Worm (Caenorhabditis elegans) whole organism, young adult: Measurements from ENCODE around the gene Y47D3A.21.
A peak's percentile ranks its signal among the peaks of the same experiment; 100 is the strongest.

Source experiments
- B0261.1 ChIP-seq: sonication (generic microtip); optimal IDR thresholded peaks from 2 replicates; lab custom pipeline; 2016; ENCODE audit warnings: mild to moderate bottlenecking, missing genetic modification characterization, moderate library complexity, missing compliant biosample characterization
- C06A6.2 ChIP-seq: fragments of 200-800 bp; sonication (Bioruptor generic); conservative IDR thresholded peaks from 2 replicates; pipeline ENCODE4 v1.3.6; 2022; ENCODE audit warnings: missing genetic modification characterization, missing compliant biosample characterization
- F10E7.11 ChIP-seq: sonication (generic microtip); optimal IDR thresholded peaks from 2 replicates; lab custom pipeline; 2017; ENCODE audit warnings: mild to moderate bottlenecking, missing genetic modification characterization, moderate library complexity, missing compliant biosample characterization
- F33H1.4 ChIP-seq: fragments of 200-800 bp; sonication (Bioruptor generic); IDR thresholded peaks from 2 replicates; pipeline ENCODE4 v1.3.6; 2022; ENCODE audit warnings: missing genetic modification reagents, missing genetic modification characterization, missing compliant biosample characterization
- F52B5.7 ChIP-seq: sonication (generic microtip); optimal IDR thresholded peaks from 2 replicates; lab custom pipeline; 2016; ENCODE audit warnings: mild to moderate bottlenecking, missing genetic modification characterization, missing compliant biosample characterization
- K11D2.4 ChIP-seq: fragments of 200-800 bp; sonication (Bioruptor generic); IDR thresholded peaks from 2 replicates; pipeline ENCODE4 v1.3.6; 2022; ENCODE audit warnings: missing genetic modification reagents, missing genetic modification characterization, missing compliant biosample characterization
- K12H6.12 ChIP-seq: fragments of 200-800 bp; sonication (Bioruptor generic); optimal IDR thresholded peaks from 2 replicates; lab custom pipeline; 2018; ENCODE audit warnings: mild to moderate bottlenecking, missing genetic modification characterization, missing compliant biosample characterization
- Y53G8AR.9 ChIP-seq: fragments of 200-800 bp; sonication (Bioruptor generic); conservative IDR thresholded peaks from 2 replicates; pipeline ENCODE4 v1.3.6; 2022; ENCODE audit warnings: missing genetic modification reagents, missing genetic modification characterization, missing compliant biosample characterization
- Y79H2A.3 ChIP-seq: fragments of 200-800 bp; sonication (Bioruptor generic); conservative IDR thresholded peaks from 2 replicates; pipeline ENCODE4 v1.3.6; 2022; ENCODE audit warnings: missing genetic modification reagents, missing genetic modification characterization, missing compliant biosample characterization
- ama-1 ChIP-seq, 3 experiments: fragments of 150-350 bp in 1 of 3; sonication (generic microtip) in 2 of 3; optimal IDR thresholded peaks; 2 replicates each; lab custom pipeline; 2014 to 2018; ENCODE audit warnings: missing biosample characterization in 2 of 3, missing genetic modification characterization in 2 of 3, missing genetic modification reagents in 2 of 3
- aptf-2 ChIP-seq: fragments of 200-800 bp; sonication (Bioruptor generic); conservative IDR thresholded peaks from 2 replicates; pipeline ENCODE4 v1.3.6; 2022; ENCODE audit warnings: missing genetic modification reagents, missing genetic modification characterization, missing compliant biosample characterization
- athp-1 ChIP-seq: sonication (generic microtip); optimal IDR thresholded peaks from 2 replicates; lab custom pipeline; 2017; ENCODE audit warnings: mild to moderate bottlenecking, missing genetic modification characterization, missing compliant biosample characterization
- attf-3 ChIP-seq: fragments of 200-800 bp; sonication (Bioruptor generic); conservative IDR thresholded peaks from 2 replicates; pipeline ENCODE4 v1.3.6; 2022; ENCODE audit warnings: missing genetic modification reagents, missing genetic modification characterization, missing compliant biosample characterization
- attf-6 ChIP-seq: fragments of 200-800 bp; sonication (Bioruptor generic); IDR thresholded peaks from 2 replicates; pipeline ENCODE4 v1.3.6; 2022; ENCODE audit warnings: missing genetic modification reagents, missing genetic modification characterization, missing compliant biosample characterization
- ceh-100 ChIP-seq: fragments of 200-800 bp; sonication (Bioruptor generic); IDR thresholded peaks from 2 replicates; pipeline ENCODE4 v1.3.6; 2022; ENCODE audit warnings: missing genetic modification reagents, missing genetic modification characterization, missing compliant biosample characterization
- ceh-91 ChIP-seq: fragments of 200-800 bp; sonication (Bioruptor generic); IDR thresholded peaks from 2 replicates; pipeline ENCODE4 v1.3.6; 2022; ENCODE audit warnings: missing genetic modification reagents, missing genetic modification characterization, missing compliant biosample characterization
- dox-1 ChIP-seq: fragments of 200-800 bp; sonication (Bioruptor generic); IDR thresholded peaks from 2 replicates; pipeline ENCODE4 v1.3.6; 2022; ENCODE audit warnings: missing genetic modification reagents, missing genetic modification characterization, missing compliant biosample characterization
- dpff-1 ChIP-seq: sonication (generic microtip); optimal IDR thresholded peaks from 2 replicates; lab custom pipeline; 2017; ENCODE audit warnings: mild to moderate bottlenecking, missing genetic modification characterization, missing compliant biosample characterization
- egl-18 ChIP-seq: fragments of 200-800 bp; sonication (Bioruptor generic); IDR thresholded peaks from 2 replicates; pipeline ENCODE4 v1.3.6; 2022; ENCODE audit warnings: missing genetic modification reagents, missing genetic modification characterization, missing compliant biosample characterization
- egrh-3 ChIP-seq: fragments of 200-800 bp; sonication (Bioruptor generic); IDR thresholded peaks from 2 replicates; pipeline ENCODE4 v1.3.6; 2022; ENCODE audit warnings: missing genetic modification reagents, missing genetic modification characterization, missing compliant biosample characterization
- ekl-4 ChIP-seq: fragments of 200-800 bp; sonication (Bioruptor generic); IDR thresholded peaks from 2 replicates; pipeline ENCODE4 v1.3.6; 2022; ENCODE audit warnings: missing genetic modification reagents, missing genetic modification characterization, missing compliant biosample characterization
- fkh-3 ChIP-seq: sonication (generic microtip); optimal IDR thresholded peaks from 2 replicates; lab custom pipeline; 2016; ENCODE audit warnings: mild to moderate bottlenecking, missing genetic modification characterization, missing compliant biosample characterization
- him-1 ChIP-seq: sonication (generic microtip); optimal IDR thresholded peaks from 2 replicates; lab custom pipeline; 2016; ENCODE audit warnings: missing genotype, missing genetic modification reagents, missing genetic modification characterization, missing compliant biosample characterization
- hlh-12 ChIP-seq: sonication (generic microtip); optimal IDR thresholded peaks from 2 replicates; lab custom pipeline; 2016; ENCODE audit warnings: missing genetic modification characterization, missing compliant biosample characterization
- hrde-1 ChIP-seq: sonication (generic microtip); optimal IDR thresholded peaks from 2 replicates; lab custom pipeline; 2016; ENCODE audit warnings: missing genetic modification characterization, mild to moderate bottlenecking, missing compliant biosample characterization, moderate library complexity, missing genotype, missing genetic modification reagents, borderline replicate concordance
- hsf-1 ChIP-seq: fragments of 200-800 bp; sonication (Bioruptor generic); IDR thresholded peaks from 2 replicates; pipeline ENCODE4 v1.3.6; 2022; ENCODE audit warnings: missing genetic modification reagents, missing genetic modification characterization, missing compliant biosample characterization
- lin-54 ChIP-seq: fragments of 200-800 bp; sonication (Bioruptor generic); optimal IDR thresholded peaks from 2 replicates; lab custom pipeline; 2018; ENCODE audit warnings: mild to moderate bottlenecking, missing genetic modification characterization, missing compliant biosample characterization
- lsy-27 ChIP-seq: sonication (generic microtip); optimal IDR thresholded peaks from 2 replicates; lab custom pipeline; 2017; ENCODE audit warnings: missing genetic modification characterization, mild to moderate bottlenecking, missing compliant biosample characterization, antibody characterized with exemption, missing genotype, borderline replicate concordance; ENCODE audit not compliant: insufficient read depth
- madf-6 ChIP-seq: fragments of 200-800 bp; sonication (Bioruptor generic); IDR thresholded peaks from 2 replicates; pipeline ENCODE4 v1.3.6; 2022; ENCODE audit warnings: missing genetic modification reagents, missing genetic modification characterization, missing compliant biosample characterization
- nhr-120 ChIP-seq: fragments of 200-800 bp; sonication (Bioruptor generic); IDR thresholded peaks from 2 replicates; pipeline ENCODE4 v1.3.6; 2022; ENCODE audit warnings: missing genetic modification characterization, missing compliant biosample characterization
- nhr-27 ChIP-seq: fragments of 200-800 bp; sonication (Bioruptor generic); optimal IDR thresholded peaks from 2 replicates; lab custom pipeline; 2018; ENCODE audit warnings: mild to moderate bottlenecking, missing genetic modification characterization, moderate library complexity, missing compliant biosample characterization
- pbrm-1 ChIP-seq: fragments of 200-800 bp; sonication (Bioruptor generic); IDR thresholded peaks from 2 replicates; pipeline ENCODE4 v1.3.6; 2022; ENCODE audit warnings: missing genetic modification reagents, missing genetic modification characterization, missing compliant biosample characterization
- rcor-1 ChIP-seq: fragments of 200-800 bp; sonication (Bioruptor generic); IDR thresholded peaks from 2 replicates; pipeline ENCODE4 v1.3.6; 2022; ENCODE audit warnings: missing genetic modification reagents, missing genetic modification characterization, missing compliant biosample characterization
- rec-8 ChIP-seq, 2 experiments: sonication (generic microtip); optimal IDR thresholded peaks; 2 replicates each; lab custom pipeline; 2016; ENCODE audit warnings: mild to moderate bottlenecking in 2 of 2, missing genetic modification characterization in 2 of 2, missing genetic modification reagents in 2 of 2, missing genotype in 2 of 2, missing biosample characterization in 1 of 2, missing compliant biosample characterization in 1 of 2, moderate library complexity in 1 of 2
- rpc-1 ChIP-seq, 2 experiments: fragments of 150-350 bp in 1 of 2; sonication (generic microtip) in 1 of 2; optimal IDR thresholded peaks; 2 replicates each; lab custom pipeline; 2014 to 2018; ENCODE audit warnings: missing biosample characterization in 1 of 2, missing genetic modification characterization in 1 of 2, missing genetic modification reagents in 1 of 2, missing genotype in 1 of 2
- snpc-1.1 ChIP-seq: sonication (generic microtip); optimal IDR thresholded peaks from 2 replicates; lab custom pipeline; 2017; ENCODE audit warnings: missing genetic modification characterization, mild to moderate bottlenecking, missing compliant biosample characterization, antibody characterized with exemption, moderate library complexity, missing genotype, missing genetic modification reagents; ENCODE audit not compliant: insufficient read depth
- snpc-3.4 ChIP-seq: sonication (generic microtip); optimal IDR thresholded peaks from 2 replicates; lab custom pipeline; 2017; ENCODE audit warnings: missing genetic modification characterization, mild to moderate bottlenecking, missing compliant biosample characterization, antibody characterized with exemption, moderate library complexity, missing genotype, missing genetic modification reagents
- snpc-4 ChIP-seq, 5 experiments: fragments of 150-350 bp in 1 of 5; sonication (generic microtip) in 4 of 5; optimal IDR thresholded peaks; 2 replicates each; lab custom pipeline; 2014 to 2018; ENCODE audit warnings: missing genetic modification characterization in 5 of 5, missing biosample characterization in 3 of 5, antibody characterized with exemption in 2 of 5, mild to moderate bottlenecking in 2 of 5, missing compliant biosample characterization in 2 of 5, missing genotype in 2 of 5, moderate library complexity in 2 of 5, missing genetic modification reagents in 1 of 5
- tbp1 ChIP-seq: fragments of 200-800 bp; sonication (Bioruptor generic); optimal IDR thresholded peaks from 2 replicates; lab custom pipeline; 2018; ENCODE audit warnings: mild to moderate bottlenecking, missing genetic modification characterization, missing compliant biosample characterization
- tlf-1 ChIP-seq: fragments of 200-800 bp; sonication (Bioruptor generic); optimal IDR thresholded peaks from 2 replicates; lab custom pipeline; 2018; ENCODE audit warnings: mild to moderate bottlenecking, missing genetic modification characterization, missing compliant biosample characterization
- xnd-1 ChIP-seq: sonication (generic microtip); optimal IDR thresholded peaks from 2 replicates; lab custom pipeline; 2016; ENCODE audit warnings: missing genotype, missing genetic modification reagents, missing genetic modification characterization, missing compliant biosample characterization
- zim-3 ChIP-seq: sonication (generic microtip); optimal IDR thresholded peaks from 2 replicates; lab custom pipeline; 2017; ENCODE audit warnings: mild to moderate bottlenecking, missing genetic modification characterization, moderate library complexity, missing compliant biosample characterization
- ztf-28 ChIP-seq: fragments of 200-800 bp; sonication (Bioruptor generic); IDR thresholded peaks from 2 replicates; pipeline ENCODE4 v1.3.6; 2022; ENCODE audit warnings: missing genetic modification reagents, missing genetic modification characterization, missing compliant biosample characterization
- ztf-6 ChIP-seq: fragments of 200-800 bp; sonication (Bioruptor generic); IDR thresholded peaks from 2 replicates; pipeline ENCODE4 v1.3.6; 2022; ENCODE audit warnings: missing genetic modification reagents, missing genetic modification characterization, missing compliant biosample characterization

The Y47D3A.21 gene

DNA sequence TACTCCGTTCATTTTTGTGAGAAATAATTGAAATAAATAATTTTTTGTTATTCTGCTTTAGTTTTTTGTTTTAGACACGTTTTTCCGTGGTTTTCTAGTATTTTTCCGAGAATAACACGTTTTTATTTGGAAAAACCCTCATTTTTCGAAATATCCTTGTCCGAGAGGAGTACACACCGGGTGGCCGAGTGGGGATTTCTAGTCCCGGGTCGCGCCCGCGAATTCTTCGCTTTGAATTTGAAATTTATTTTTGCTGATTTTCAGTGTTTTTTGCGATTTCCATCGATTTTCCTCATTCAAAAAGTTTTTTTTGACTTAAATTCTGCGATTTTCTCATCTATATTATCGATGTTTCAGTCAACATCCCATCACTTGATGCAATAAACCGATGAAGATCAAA lies 11.8 kb upstream of the Y47D3A.21 start, which contains the start of the genes gly-9, mib-1 and smc-3 (continued):
- TF ChIP-seq ztf-6 (GFP tag; lab: Robert Waterston, UW) (0 out of 2 replicates have a peak, but pooled peaks have one; percentile 16), rcor-1 (no peak; the same call in 1 of the 2 replicates), attf-6 (GFP tag; lab: Robert Waterston, UW) (no peak), ceh-100 (GFP tag; lab: Robert Waterston, UW) (peak; percentile 69), F10E7.11 (tag; lab: Kevin White, UChicago) (no peak), athp-1 (tag; lab: Kevin White, UChicago) (no peak), lin-54 (GFP tag; lab: Kevin White, UChicago) (peak; percentile 87), hsf-1 (GFP tag; lab: Robert Waterston, UW) (no peak), K12H6.12 (tag; lab: Kevin White, UChicago) (peak; percentile 38), madf-6 (peak; percentile 81), snpc-1.1 (no peak), F33H1.4 (peak; percentile 60), xnd-1 (peak; percentile 3), F52B5.7 (tag; lab: Kevin White, UChicago) (peak; percentile 13), him-1 (tag; lab: Kevin White, UChicago) (no peak), ama-1 (optimal IDR thresholded peaks at IDR 0.05; lab: Kevin White, UChicago) (no peak), ama-1 (GFP tag; optimal IDR thresholded peaks at IDR 0.05; lab: Kevin White, UChicago) (no peak)
- TF ChIP-seq, all 124 proteins: peak for 33

DNA sequence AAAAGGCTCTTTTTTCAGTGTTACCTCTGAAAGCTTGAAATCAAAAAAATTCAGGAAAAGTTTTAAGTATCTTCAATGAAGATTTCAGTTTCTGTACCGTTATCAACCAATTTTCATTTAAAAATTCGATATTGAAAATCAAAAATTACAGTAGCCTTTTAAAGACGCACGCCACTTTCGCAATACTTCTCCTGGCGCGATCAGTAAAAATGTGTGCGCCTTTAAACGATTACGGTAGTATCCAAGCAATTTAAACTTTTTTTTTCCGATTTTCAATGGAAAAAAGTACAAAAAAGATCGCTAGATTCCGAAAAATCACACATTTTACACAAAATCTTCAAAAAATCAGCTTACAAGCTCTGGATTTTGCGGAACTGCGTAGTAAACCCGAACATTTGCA lies 11.2 kb upstream of the Y47D3A.21 start:
- TF ChIP-seq Y79H2A.3 (GFP tag; lab: Robert Waterston, UW), result 0 out of 2 replicates have a peak, but pooled peaks have one; percentile 15
- TF ChIP-seq egrh-3 (GFP tag; lab: Robert Waterston, UW), result no peak
- TF ChIP-seq ceh-91 (GFP tag; lab: Robert Waterston, UW), result peak; percentile 74
- no peak for TF ChIP-seq Y53G8AR.9 (GFP tag; lab: Robert Waterston, UW)
- TF ChIP-seq K11D2.4 (GFP tag; lab: Robert Waterston, UW), result no peak
- TF ChIP-seq pbrm-1 (GFP tag; lab: Robert Waterston, UW), result 0 out of 2 replicates have a peak, but pooled peaks have one; percentile 22
- no peak for TF ChIP-seq zim-3 (tag; lab: Kevin White, UChicago)
- peak; percentile 96 for TF ChIP-seq madf-6
- no peak for TF ChIP-seq hlh-12 (tag; lab: Kevin White, UChicago)
- no peak for TF ChIP-seq dpff-1
- no peak for TF ChIP-seq hsf-1 (GFP tag; lab: Robert Waterston, UW)
- 0 out of 2 replicates have a peak, but pooled peaks have one; percentile 31 for TF ChIP-seq ztf-28
- peak; percentile 44 for TF ChIP-seq snpc-1.1
- TF ChIP-seq ama-1 (optimal IDR thresholded peaks at IDR 0.05; lab: Kevin White, UChicago), result no peak
- no peak for TF ChIP-seq ama-1 (GFP tag; optimal IDR thresholded peaks at IDR 0.05; lab: Kevin White, UChicago)
- peak; percentile 74 for TF ChIP-seq lin-54 (GFP tag; lab: Kevin White, UChicago)
- no peak for TF ChIP-seq lsy-27 (tag; lab: Kevin White, UChicago)
- TF ChIP-seq aptf-2, result 0 out of 2 replicates have a peak, but pooled peaks have one; percentile 31
- TF ChIP-seq fkh-3 (tag; lab: Kevin White, UChicago), result no peak
- peak; percentile 62 for TF ChIP-seq snpc-3.4 (tag; lab: Kevin White, UChicago)
- no peak for TF ChIP-seq B0261.1 (tag; lab: Kevin White, UChicago)
- no peak for TF ChIP-seq rpc-1 (optimal IDR thresholded peaks at IDR 0.05; lab: Kevin White, UChicago)
- TF ChIP-seq rpc-1 (tag; optimal IDR thresholded peaks at IDR 0.05; lab: Kevin White, UChicago), result no peak
- no peak for TF ChIP-seq egl-18 (GFP tag; lab: Robert Waterston, UW)
- no peak for TF ChIP-seq hrde-1
- no peak for TF ChIP-seq nhr-27
- no peak for TF ChIP-seq tbp1 (GFP tag; lab: Kevin White, UChicago)
- no peak for TF ChIP-seq rec-8 (tag; optimal IDR thresholded peaks at IDR 0.05; lab: Kevin White, UChicago)
- no peak for TF ChIP-seq nhr-120
- TF ChIP-seq snpc-4 (GFP tag; optimal IDR thresholded peaks at IDR 0.05; lab: Kevin White, UChicago), result no peak
- TF ChIP-seq snpc-4 (tag; optimal IDR thresholded peaks at IDR 0.05; lab: Kevin White, UChicago), result no peak
- TF ChIP-seq C06A6.2, result no peak
- TF ChIP-seq dox-1 (GFP tag; lab: Robert Waterston, UW), result no peak
- TF ChIP-seq tlf-1 (GFP tag; lab: Kevin White, UChicago), result no peak
- no peak for TF ChIP-seq ekl-4 (GFP tag; lab: Robert Waterston, UW)
- no peak for TF ChIP-seq attf-3 (GFP tag; lab: Robert Waterston, UW)
